Worm (Caenorhabditis elegans) whole organism, midembryonic: ENCODE measurements around the gene C10A4.9.

Experiments
- T22C8.4 ChIP-seq: fragments of 200-800 bp; sonication (Bioruptor generic); IDR thresholded peaks from 2 replicates; pipeline ENCODE4 v1.3.6; 2022; ENCODE audit warnings: missing genetic modification characterization, missing compliant biosample characterization
- cog-1 ChIP-seq: sonication (generic microtip); optimal IDR thresholded peaks from 2 replicates; lab custom pipeline; 2016; ENCODE audit warnings: missing genetic modification characterization, missing compliant biosample characterization
- flt-1 ChIP-seq: fragments of 200-800 bp; sonication (Bioruptor generic); IDR thresholded peaks from 2 replicates; pipeline ENCODE4 v1.3.6; 2022; ENCODE audit warnings: missing genetic modification characterization, missing compliant biosample characterization
- tab-1 ChIP-seq: fragments of 200-800 bp; sonication (Bioruptor generic); IDR thresholded peaks from 2 replicates; pipeline ENCODE4 v1.3.6; 2022; ENCODE audit warnings: missing genetic modification characterization, missing compliant biosample characterization
- ztf-23 ChIP-seq: fragments of 200-800 bp; sonication (Bioruptor generic); IDR thresholded peaks from 2 replicates; pipeline ENCODE4 v1.3.6; 2022; ENCODE audit warnings: missing genetic modification reagents, missing genetic modification characterization, missing compliant biosample characterization
- ztf-29 ChIP-seq: fragments of 200-800 bp; sonication (Bioruptor generic); IDR thresholded peaks from 2 replicates; pipeline ENCODE4 v1.3.6; 2022; ENCODE audit warnings: missing genetic modification reagents, missing genetic modification characterization, missing compliant biosample characterization

ce11 chrX:7397935-7398334 is 22.7 kb upstream of the C10A4.9 start, which contains the start of gene C10A4.13:
- TF ChIP-seq tab-1 (no peak), T22C8.4 (no peak), flt-1 (no peak), ztf-29 (GFP tag; lab: Robert Waterston, UW) (no peak), cog-1 (tag; lab: Kevin White, UChicago) (no peak), ztf-23 (no peak)
